Fruit fly (Drosophila melanogaster) whole organism, embryonic: ENCODE results near the gene CG6106.

ENCODE experiments used
- ATbp ChIP-seq: fragments of 200-800 bp; sonication (Bioruptor generic); optimal IDR thresholded peaks from 2 replicates; lab custom pipeline; 2017; ENCODE audit warnings: missing biosample characterization, mild to moderate bottlenecking, missing genetic modification characterization, missing genetic modification reagents
- Atf-2 ChIP-seq: fragments of 200-800 bp; sonication (Bioruptor generic); optimal IDR thresholded peaks from 2 replicates; lab custom pipeline; 2016; ENCODE audit warnings: missing biosample characterization, missing genetic modification characterization
- Bgb ChIP-seq: fragments of 200-800 bp; sonication (Bioruptor generic); IDR thresholded peaks from 2 replicates; pipeline ENCODE4 v1.3.6; 2022; ENCODE audit warnings: missing biosample characterization, missing genetic modification characterization; ENCODE audit not compliant: partially characterized antibody
- BtbVII ChIP-seq: fragments of 200-800 bp; sonication (Bioruptor generic); optimal IDR thresholded peaks from 3 replicates; lab custom pipeline; 2017; ENCODE audit warnings: missing biosample characterization, mild to moderate bottlenecking, missing genetic modification characterization
- C15 ChIP-seq: fragments of 200-800 bp; sonication (Bioruptor generic); IDR thresholded peaks from 3 replicates; pipeline ENCODE4 v1.3.6; 2022; ENCODE audit warnings: missing biosample characterization, missing genetic modification characterization
- CG11085 ChIP-seq: fragments of 200-800 bp; sonication (Bioruptor generic); IDR thresholded peaks from 2 replicates; pipeline ENCODE4 v1.3.6; 2022; ENCODE audit warnings: missing biosample characterization, missing genetic modification characterization
- CG12391 ChIP-seq: fragments of 200-800 bp; sonication (Bioruptor generic); optimal IDR thresholded peaks from 3 replicates; lab custom pipeline; 2018; ENCODE audit warnings: missing biosample characterization, mild to moderate bottlenecking, missing genetic modification characterization, moderate library complexity
- CG15601 ChIP-seq: fragments of 200-800 bp; sonication (Bioruptor generic); optimal IDR thresholded peaks from 3 replicates; lab custom pipeline; 2019; ENCODE audit warnings: missing biosample characterization, mild to moderate bottlenecking, missing genetic modification characterization, moderate library complexity
- CG15696 ChIP-seq: fragments of 200-800 bp; sonication (Bioruptor generic); optimal IDR thresholded peaks from 2 replicates; lab custom pipeline; 2019; ENCODE audit warnings: missing biosample characterization, mild to moderate bottlenecking, missing genetic modification characterization, moderate library complexity
- CG1647 ChIP-seq: fragments of 200-800 bp; sonication (Bioruptor generic); optimal IDR thresholded peaks from 3 replicates; lab custom pipeline; 2016; ENCODE audit warnings: missing biosample characterization, missing genetic modification characterization
- CG17612 ChIP-seq: fragments of 200-800 bp; sonication (Bioruptor generic); IDR thresholded peaks from 2 replicates; pipeline ENCODE4 v1.3.6; 2022; ENCODE audit warnings: missing biosample characterization, missing genetic modification characterization
- CG18619 ChIP-seq: fragments of 200-800 bp; sonication (Bioruptor generic); optimal IDR thresholded peaks from 3 replicates; lab custom pipeline; 2017; ENCODE audit warnings: missing biosample characterization, mild to moderate bottlenecking, missing genetic modification characterization
- CG2120 ChIP-seq: fragments of 200-800 bp; sonication (Bioruptor generic); optimal IDR thresholded peaks from 3 replicates; lab custom pipeline; 2016; ENCODE audit warnings: missing biosample characterization, missing genetic modification characterization
- CG2129 ChIP-seq: fragments of 200-800 bp; sonication (Bioruptor generic); IDR thresholded peaks from 2 replicates; pipeline ENCODE4 v1.3.6; 2022; ENCODE audit warnings: missing biosample characterization, missing genetic modification characterization; ENCODE audit not compliant: partially characterized antibody
- CG2199 ChIP-seq: fragments of 200-800 bp; sonication (Bioruptor generic); IDR thresholded peaks from 3 replicates; pipeline ENCODE4 v1.3.6; 2022; ENCODE audit warnings: missing biosample characterization, missing genetic modification characterization
- CG2875 ChIP-seq: fragments of 200-800 bp; sonication (Bioruptor generic); optimal IDR thresholded peaks from 2 replicates; lab custom pipeline; 2017; ENCODE audit warnings: missing biosample characterization, mild to moderate bottlenecking, missing genetic modification characterization, missing genetic modification reagents
- CG34224 ChIP-seq: fragments of 200-800 bp; sonication (Bioruptor generic); IDR thresholded peaks from 3 replicates; pipeline ENCODE4 v1.3.6; 2022; ENCODE audit warnings: missing biosample characterization, missing genetic modification characterization; ENCODE audit not compliant: partially characterized antibody
- CG4424 ChIP-seq: fragments of 200-800 bp; sonication (Bioruptor generic); optimal IDR thresholded peaks from 3 replicates; lab custom pipeline; 2016; ENCODE audit warnings: missing biosample characterization, missing genetic modification characterization
- CG4820 ChIP-seq: fragments of 200-800 bp; sonication (Bioruptor generic); optimal IDR thresholded peaks from 3 replicates; lab custom pipeline; 2016; ENCODE audit warnings: missing biosample characterization, missing genetic modification characterization
- CG7928 ChIP-seq: fragments of 200-800 bp; sonication (Bioruptor generic); optimal IDR thresholded peaks from 2 replicates; lab custom pipeline; 2017; ENCODE audit warnings: missing biosample characterization, mild to moderate bottlenecking, missing genetic modification characterization
- Dfd ChIP-seq, 2 experiments: fragments of >200 bp; optimal IDR thresholded peaks; 2 replicates each; lab custom pipeline; 2017; ENCODE audit warnings: missing biosample characterization in 2 of 2, missing genetic modification characterization in 2 of 2
- Dip3 ChIP-seq: fragments of 200-800 bp; sonication (Bioruptor generic); optimal IDR thresholded peaks from 3 replicates; lab custom pipeline; 2016; ENCODE audit warnings: missing biosample characterization, missing genetic modification characterization
- Drgx ChIP-seq: fragments of 200-800 bp; sonication (Bioruptor generic); IDR thresholded peaks from 2 replicates; pipeline ENCODE4 v1.3.6; 2022; ENCODE audit warnings: missing biosample characterization, missing genetic modification characterization
- Fer2 ChIP-seq: fragments of 200-800 bp; sonication (Bioruptor generic); optimal IDR thresholded peaks from 2 replicates; lab custom pipeline; 2018; ENCODE audit warnings: missing biosample characterization, mild to moderate bottlenecking, missing genetic modification characterization, moderate library complexity
- Hmx ChIP-seq: fragments of 200-800 bp; sonication (Bioruptor generic); optimal IDR thresholded peaks from 2 replicates; lab custom pipeline; 2016; ENCODE audit warnings: missing biosample characterization, missing genetic modification characterization
- Hsf ChIP-seq: fragments of 200-800 bp; sonication (Bioruptor generic); optimal IDR thresholded peaks from 3 replicates; lab custom pipeline; 2016; ENCODE audit warnings: missing biosample characterization, missing genetic modification characterization
- Kr ChIP-seq: fragments of 200-800 bp; sonication (Bioruptor generic); optimal IDR thresholded peaks from 2 replicates; lab custom pipeline; 2017; ENCODE audit warnings: missing biosample characterization, mild to moderate bottlenecking, missing genetic modification characterization
- MTF-1 ChIP-seq: fragments of 200-800 bp; sonication (Bioruptor generic); optimal IDR thresholded peaks from 2 replicates; lab custom pipeline; 2018; ENCODE audit warnings: missing biosample characterization, mild to moderate bottlenecking, missing genetic modification characterization, borderline replicate concordance
- Mrtf ChIP-seq: fragments of 200-800 bp; sonication (Bioruptor generic); IDR thresholded peaks from 3 replicates; pipeline ENCODE4 v1.3.6; 2022; ENCODE audit warnings: missing biosample characterization, missing genetic modification characterization
- Sry-β ChIP-seq: fragments of 200-800 bp; sonication (Bioruptor generic); optimal IDR thresholded peaks from 2 replicates; lab custom pipeline; 2018; ENCODE audit warnings: missing biosample characterization, mild to moderate bottlenecking, missing genetic modification characterization, moderate library complexity
- Xrp1 ChIP-seq: fragments of 200-800 bp; sonication (Bioruptor generic); IDR thresholded peaks from 2 replicates; pipeline ENCODE4 v1.3.6; 2022; ENCODE audit warnings: missing biosample characterization, missing genetic modification characterization
- abd-A ChIP-seq: fragments of 200-800 bp; sonication (Bioruptor generic); optimal IDR thresholded peaks from 3 replicates; lab custom pipeline; 2019; ENCODE audit warnings: missing biosample characterization, mild to moderate bottlenecking, missing genetic modification characterization, moderate library complexity
- ap ChIP-seq: fragments of 200-800 bp; sonication (Bioruptor generic); IDR thresholded peaks from 2 replicates; pipeline ENCODE4 v1.3.6; 2022; ENCODE audit warnings: missing biosample characterization, missing genetic modification characterization
- ato ChIP-seq: fragments of 200-800 bp; sonication (Bioruptor generic); IDR thresholded peaks from 2 replicates; pipeline ENCODE4 v1.3.6; 2022; ENCODE audit warnings: missing biosample characterization, missing genetic modification characterization; ENCODE audit not compliant: partially characterized antibody
- bsh ChIP-seq, 2 experiments: fragments of 200-800 bp; sonication (Bioruptor generic); optimal IDR thresholded peaks; 2 replicates each; lab custom pipeline; 2017 to 2018; ENCODE audit warnings: mild to moderate bottlenecking in 2 of 2, missing biosample characterization in 2 of 2, missing genetic modification characterization in 2 of 2, moderate library complexity in 1 of 2
- dimm ChIP-seq: fragments of 200-800 bp; sonication (Bioruptor generic); IDR thresholded peaks from 2 replicates; pipeline ENCODE4 v1.3.6; 2022; ENCODE audit warnings: missing biosample characterization, missing genetic modification characterization
- ftz-f1 ChIP-seq: fragments of 200-800 bp; sonication (Bioruptor generic); optimal IDR thresholded peaks from 2 replicates; lab custom pipeline; 2016; ENCODE audit warnings: missing biosample characterization, missing genetic modification characterization
- mam ChIP-seq: fragments of 200-800 bp; sonication (Bioruptor generic); optimal IDR thresholded peaks from 3 replicates; lab custom pipeline; 2016; ENCODE audit warnings: missing biosample characterization, missing genetic modification characterization
- pb ChIP-seq: fragments of 200-800 bp; sonication (Bioruptor generic); optimal IDR thresholded peaks from 3 replicates; lab custom pipeline; 2016; ENCODE audit warnings: missing biosample characterization, missing genetic modification characterization
- phol ChIP-seq: fragments of 200-800 bp; sonication (Bioruptor generic); optimal IDR thresholded peaks from 3 replicates; lab custom pipeline; 2018; ENCODE audit warnings: missing biosample characterization, mild to moderate bottlenecking, missing genetic modification characterization, moderate library complexity
- pum ChIP-seq: fragments of 200-800 bp; sonication (Bioruptor generic); optimal IDR thresholded peaks from 2 replicates; lab custom pipeline; 2016; ENCODE audit warnings: missing biosample characterization, missing genetic modification characterization
- rib ChIP-seq: fragments of 200-800 bp; sonication (Bioruptor generic); IDR thresholded peaks from 2 replicates; pipeline ENCODE4 v1.3.6; 2022; ENCODE audit warnings: missing biosample characterization, missing genetic modification characterization
- salm ChIP-seq: fragments of 200-800 bp; sonication (Bioruptor generic); optimal IDR thresholded peaks from 2 replicates; lab custom pipeline; 2018; ENCODE audit warnings: missing biosample characterization, mild to moderate bottlenecking, missing genetic modification characterization
- sc ChIP-seq, 3 experiments: fragments of >200 bp in 2 of 3; fragments of 200-800 bp in 1 of 3; sonication (Bioruptor generic) in 1 of 3; optimal IDR thresholded peaks; 2 replicates in 2 of 3; 3 replicates in 1 of 3; lab custom pipeline; 2017; ENCODE audit warnings: mild to moderate bottlenecking in 1 of 3, missing biosample characterization in 1 of 3, missing genetic modification characterization in 1 of 3, missing genetic modification reagents in 1 of 3
- schlank ChIP-seq: fragments of 200-800 bp; sonication (Bioruptor generic); optimal IDR thresholded peaks from 2 replicates; lab custom pipeline; 2018; ENCODE audit warnings: missing biosample characterization, mild to moderate bottlenecking, missing genetic modification characterization
- sd ChIP-seq: fragments of 200-800 bp; sonication (Bioruptor generic); optimal IDR thresholded peaks from 3 replicates; lab custom pipeline; 2018; ENCODE audit warnings: missing biosample characterization, mild to moderate bottlenecking, missing genetic modification characterization, moderate library complexity
- sna ChIP-seq: fragments of 200-800 bp; sonication (Bioruptor generic); IDR thresholded peaks from 2 replicates; pipeline ENCODE4 v1.3.6; 2022; ENCODE audit warnings: missing biosample characterization, missing genetic modification characterization; ENCODE audit not compliant: partially characterized antibody
- ssp ChIP-seq: fragments of 200-800 bp; sonication (Bioruptor generic); IDR thresholded peaks from 2 replicates; pipeline ENCODE4 v1.3.6; 2022; ENCODE audit warnings: missing biosample characterization, missing genetic modification characterization

Gene CG6106

DNA sequence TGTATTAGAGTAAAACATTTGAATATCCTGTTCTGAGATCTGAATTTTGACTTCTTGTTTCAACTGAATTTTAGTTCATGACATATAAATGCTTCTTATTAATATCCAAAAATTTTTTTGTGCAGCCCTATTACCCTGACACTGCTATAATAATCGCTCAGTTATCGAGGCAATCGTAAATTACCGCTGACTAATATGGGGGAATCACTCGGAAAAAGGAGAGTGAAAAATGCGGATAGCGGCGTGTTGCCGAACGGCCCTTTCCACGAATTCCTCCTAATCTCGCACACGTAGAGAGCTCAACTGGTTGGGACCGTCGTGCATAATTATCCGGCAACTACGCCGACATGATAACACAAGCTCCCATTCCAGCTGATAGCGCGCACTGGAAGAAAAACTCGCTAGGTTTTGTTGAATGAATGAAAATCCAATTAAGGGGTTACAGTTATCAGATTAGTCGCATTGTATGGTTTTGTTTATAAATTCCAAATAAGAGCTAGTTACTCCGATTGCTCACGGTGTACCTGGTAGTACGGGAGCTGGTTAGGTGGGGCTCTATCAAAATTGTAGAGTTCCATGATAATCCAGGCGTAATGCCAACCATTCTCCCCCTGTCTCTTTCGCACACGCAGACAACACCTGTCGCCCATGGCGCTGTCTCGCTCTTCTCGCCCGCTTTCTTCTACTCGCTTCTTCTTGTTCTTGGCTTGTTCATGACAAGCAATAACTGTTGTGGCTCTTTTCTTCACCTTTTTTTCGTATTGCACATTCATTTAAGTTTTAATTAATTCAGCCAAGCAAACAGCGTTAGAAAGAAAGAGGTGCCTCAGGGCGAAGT, 9.3 kb downstream of the CG6106 start (continued):
- TF ChIP-seq CG11085 (GFP tag; lab: Robert Waterston, UW): peak; percentile 65
- no peak for TF ChIP-seq Bgb (GFP tag; lab: Robert Waterston, UW)
- TF ChIP-seq Xrp1 (GFP tag; lab: Robert Waterston, UW): peak; percentile 74
- no peak for TF ChIP-seq CG2129 (GFP tag; lab: Robert Waterston, UW)
- TF ChIP-seq CG4424 (GFP tag; lab: Kevin White, UChicago): no peak
- peak; percentile 74 for TF ChIP-seq Drgx (GFP tag; lab: Robert Waterston, UW)
- TF ChIP-seq pum (GFP tag; lab: Kevin White, UChicago): peak; percentile 11
- TF ChIP-seq C15: peak; percentile 77
- TF ChIP-seq sd: peak; percentile 84
- peak; percentile 38 for TF ChIP-seq Hsf (GFP tag; lab: Kevin White, UChicago)
- peak; percentile 53 for TF ChIP-seq CG4820 (GFP tag; lab: Kevin White, UChicago)
- no peak for TF ChIP-seq salm
- TF ChIP-seq MTF-1: peak; percentile 37
- TF ChIP-seq CG2120 (GFP tag; lab: Kevin White, UChicago): peak; percentile 89
- peak; percentile 48 for TF ChIP-seq Atf-2
- TF ChIP-seq CG15601 (tag; lab: Kevin White, UChicago): peak; percentile 32
- TF ChIP-seq ato (GFP tag; lab: Robert Waterston, UW): no peak
- 0 out of 2 replicates have a peak, but pooled peaks have one; percentile 42 for TF ChIP-seq CG17612 (GFP tag; lab: Robert Waterston, UW)
- TF ChIP-seq Mrtf (GFP tag; lab: Robert Waterston, UW): peak; percentile 80
- TF ChIP-seq Sry-β (GFP tag; lab: Kevin White, UChicago): no peak
- TF ChIP-seq ATbp (GFP tag; lab: Kevin White, UChicago): peak; percentile 75
- TF ChIP-seq bsh (GFP tag; optimal IDR thresholded peaks at IDR 0.05; lab: Kevin White, UChicago): peak in 1 of 2 experiments; percentile 79
- peak; percentile 60 for TF ChIP-seq BtbVII (GFP tag; lab: Kevin White, UChicago)
- TF ChIP-seq ap (GFP tag; lab: Robert Waterston, UW): no peak
- peak; percentile 13 for TF ChIP-seq Fer2 (tag; lab: Kevin White, UChicago)
- TF ChIP-seq CG7928 (GFP tag; lab: Kevin White, UChicago): peak; percentile 39
- TF ChIP-seq CG18619 (GFP tag; lab: Kevin White, UChicago): peak; percentile 72
- peak; percentile 48; the same call in 1 of the 2 replicates for TF ChIP-seq dimm (GFP tag; lab: Robert Waterston, UW)
- TF ChIP-seq CG34224: no peak
- TF ChIP-seq Kr: no peak
- TF ChIP-seq ssp (GFP tag; lab: Robert Waterston, UW): peak; percentile 56; the same call in 1 of the 2 replicates
- peak; percentile 82 for TF ChIP-seq mam (GFP tag; lab: Kevin White, UChicago)
- peak; percentile 51 for TF ChIP-seq CG12391 (tag; lab: Kevin White, UChicago)
- peak; percentile 73 for TF ChIP-seq schlank
- TF ChIP-seq Dip3 (GFP tag; lab: Kevin White, UChicago): peak; percentile 73
- peak; percentile 11 for TF ChIP-seq phol (tag; lab: Kevin White, UChicago)
- peak; percentile 44 for TF ChIP-seq CG2875 (GFP tag; lab: Kevin White, UChicago)
- TF ChIP-seq Hmx: no peak
- TF ChIP-seq Dfd (GFP tag; optimal IDR thresholded peaks at IDR 0.05; lab: Kevin White, UChicago): no peak
- no peak for TF ChIP-seq ftz-f1 (GFP tag; lab: Kevin White, UChicago)
- no peak for TF ChIP-seq sna (GFP tag; lab: Robert Waterston, UW)
- peak; percentile 80 for TF ChIP-seq rib
- TF ChIP-seq CG15696 (tag; lab: Kevin White, UChicago): no peak
- TF ChIP-seq abd-A (tag; lab: Kevin White, UChicago): no peak
- peak; percentile 56 for TF ChIP-seq CG1647
- no peak for TF ChIP-seq sc (optimal IDR thresholded peaks at IDR 0.05; lab: Kevin White, UChicago)
- TF ChIP-seq sc (GFP tag; optimal IDR thresholded peaks at IDR 0.05; lab: Kevin White, UChicago): no peak
- TF ChIP-seq CG2199 (GFP tag; lab: Robert Waterston, UW): peak; percentile 37; the same call in 1 of the 3 replicates
- peak; percentile 43 for TF ChIP-seq pb (GFP tag; lab: Kevin White, UChicago)
